Worm (Caenorhabditis elegans) whole organism, L2 larva: ENCODE data around the gene str-108.

Source experiments
- lin-39 ChIP-seq: fragments of 150-350 bp; optimal IDR thresholded peaks from 2 replicates; lab custom pipeline; 2014; ENCODE audit warnings: missing biosample characterization, missing genetic modification reagents, missing genetic modification characterization
- snpc-4 ChIP-seq: fragments of 150-350 bp; optimal IDR thresholded peaks from 2 replicates; lab custom pipeline; 2014; ENCODE audit warnings: missing biosample characterization, missing genetic modification characterization

- TF ChIP-seq lin-39 (tag; lab: Kevin White, UChicago) = no peak
- TF ChIP-seq snpc-4 (tag; lab: Kevin White, UChicago) = no peak
These were observed 45.1 kb upstream of the str-108 start, which contains the start of gene skr-3 for ce11 chrV:16120922-16121321.
